Fruit fly (Drosophila melanogaster) whole organism, embryonic: ENCODE data around the gene p23.

Experiments used
- B-H2 ChIP-seq: fragments of 200-800 bp; sonication (Bioruptor generic); optimal IDR thresholded peaks from 2 replicates; lab custom pipeline; 2018; ENCODE audit warnings: missing biosample characterization, mild to moderate bottlenecking, missing genetic modification characterization
- CG10565 ChIP-seq: fragments of 200-800 bp; sonication (Bioruptor generic); optimal IDR thresholded peaks from 3 replicates; lab custom pipeline; 2016; ENCODE audit warnings: missing biosample characterization, mild to moderate bottlenecking, missing genetic modification characterization
- CG12744 ChIP-seq: fragments of 200-800 bp; sonication (Bioruptor generic); optimal IDR thresholded peaks from 2 replicates; lab custom pipeline; 2016; ENCODE audit warnings: missing biosample characterization, missing genetic modification characterization
- CG12769 ChIP-seq: fragments of 200-800 bp; sonication (Bioruptor generic); optimal IDR thresholded peaks from 2 replicates; lab custom pipeline; 2019; ENCODE audit warnings: missing biosample characterization, mild to moderate bottlenecking, missing genetic modification characterization, moderate library complexity
- CG13287 ChIP-seq: fragments of 200-800 bp; sonication (Bioruptor generic); IDR thresholded peaks from 2 replicates; pipeline ENCODE4 v1.3.6; 2022; ENCODE audit warnings: missing biosample characterization, missing genetic modification characterization; ENCODE audit not compliant: partially characterized antibody
- CG13894 ChIP-seq: fragments of 200-800 bp; sonication (Bioruptor generic); optimal IDR thresholded peaks from 3 replicates; lab custom pipeline; 2018; ENCODE audit warnings: missing biosample characterization, mild to moderate bottlenecking, missing genetic modification characterization, moderate library complexity
- CG14860 ChIP-seq: fragments of 200-800 bp; sonication (Bioruptor generic); IDR thresholded peaks from 3 replicates; pipeline ENCODE4 v1.3.6; 2022; ENCODE audit warnings: missing biosample characterization, missing genetic modification characterization; ENCODE audit not compliant: partially characterized antibody
- CG15514 ChIP-seq: fragments of 200-800 bp; sonication (Bioruptor generic); optimal IDR thresholded peaks from 3 replicates; lab custom pipeline; 2017; ENCODE audit warnings: missing biosample characterization, missing genetic modification characterization, mild to moderate bottlenecking, moderate library complexity, missing genetic modification reagents
- CG17361 ChIP-seq: fragments of 200-800 bp; sonication (Bioruptor generic); IDR thresholded peaks from 3 replicates; pipeline ENCODE4 v1.3.6; 2022; ENCODE audit warnings: missing biosample characterization, missing genetic modification characterization
- CG17568 ChIP-seq: fragments of 200-800 bp; sonication (Bioruptor generic); optimal IDR thresholded peaks from 2 replicates; lab custom pipeline; 2018; ENCODE audit warnings: missing biosample characterization, mild to moderate bottlenecking, missing genetic modification characterization, moderate library complexity
- CG3407 ChIP-seq: fragments of 200-800 bp; sonication (Bioruptor generic); optimal IDR thresholded peaks from 2 replicates; lab custom pipeline; 2018; ENCODE audit warnings: missing biosample characterization, mild to moderate bottlenecking, missing genetic modification characterization
- CG4360 ChIP-seq: fragments of 200-800 bp; sonication (Bioruptor generic); IDR thresholded peaks from 2 replicates; pipeline ENCODE4 v1.3.6; 2022; ENCODE audit warnings: missing biosample characterization, missing genetic modification characterization
- CG4404 ChIP-seq: fragments of 200-800 bp; sonication (Bioruptor generic); IDR thresholded peaks from 2 replicates; pipeline ENCODE4 v1.3.6; 2022; ENCODE audit warnings: missing biosample characterization, missing genetic modification characterization
- CG6689 ChIP-seq: fragments of 200-800 bp; sonication (Bioruptor generic); IDR thresholded peaks from 2 replicates; pipeline ENCODE4 v1.3.6; 2022; ENCODE audit warnings: missing biosample characterization, missing genetic modification characterization
- CG6813 ChIP-seq: fragments of 200-800 bp; sonication (Bioruptor generic); optimal IDR thresholded peaks from 2 replicates; lab custom pipeline; 2017; ENCODE audit warnings: missing biosample characterization, missing genetic modification characterization, mild to moderate bottlenecking, moderate library complexity, missing genetic modification reagents
- CG6854 ChIP-seq: fragments of 200-800 bp; sonication (Bioruptor generic); optimal IDR thresholded peaks from 3 replicates; lab custom pipeline; 2017; ENCODE audit warnings: missing biosample characterization, mild to moderate bottlenecking, missing genetic modification characterization
- CG8388 ChIP-seq: fragments of 200-800 bp; sonication (Bioruptor generic); optimal IDR thresholded peaks from 2 replicates; lab custom pipeline; 2019; ENCODE audit warnings: missing biosample characterization, mild to moderate bottlenecking, missing genetic modification characterization, moderate library complexity
- CG8478 ChIP-seq: fragments of >200 bp; optimal IDR thresholded peaks from 2 replicates; lab custom pipeline; 2018
- CG9817 ChIP-seq: fragments of 200-800 bp; sonication (Bioruptor generic); optimal IDR thresholded peaks from 2 replicates; lab custom pipeline; 2018; ENCODE audit warnings: missing biosample characterization, mild to moderate bottlenecking, missing genetic modification characterization, moderate library complexity
- CoRest ChIP-seq: fragments of 200-800 bp; sonication (Bioruptor generic); optimal IDR thresholded peaks from 3 replicates; lab custom pipeline; 2018; ENCODE audit warnings: missing biosample characterization, mild to moderate bottlenecking, missing genetic modification characterization, moderate library complexity
- D ChIP-seq, 2 experiments: fragments of 200-800 bp in 1 of 2; fragments of >200 bp in 1 of 2; sonication (Bioruptor generic) in 1 of 2; optimal IDR thresholded peaks; 2 replicates in 1 of 2; 3 replicates in 1 of 2; lab custom pipeline; 2017; ENCODE audit warnings: mild to moderate bottlenecking in 1 of 2, missing biosample characterization in 1 of 2, missing genetic modification characterization in 1 of 2, missing genetic modification reagents in 1 of 2
- ERR ChIP-seq: fragments of 200-800 bp; sonication (Bioruptor generic); optimal IDR thresholded peaks from 2 replicates; lab custom pipeline; 2016; ENCODE audit warnings: missing biosample characterization, missing genetic modification characterization
- Elba2 ChIP-seq: fragments of 200-800 bp; sonication (Bioruptor generic); optimal IDR thresholded peaks from 3 replicates; lab custom pipeline; 2016; ENCODE audit warnings: missing biosample characterization, missing genetic modification characterization
- Fer2 ChIP-seq: fragments of 200-800 bp; sonication (Bioruptor generic); optimal IDR thresholded peaks from 2 replicates; lab custom pipeline; 2018; ENCODE audit warnings: missing biosample characterization, mild to moderate bottlenecking, missing genetic modification characterization, moderate library complexity
- Hr3 ChIP-seq: fragments of 200-800 bp; sonication (Bioruptor generic); optimal IDR thresholded peaks from 3 replicates; lab custom pipeline; 2016; ENCODE audit warnings: missing biosample characterization, missing genetic modification characterization
- Scr ChIP-seq: fragments of 200-800 bp; sonication (Bioruptor generic); IDR thresholded peaks from 2 replicates; pipeline ENCODE4 v1.3.6; 2022; ENCODE audit warnings: missing biosample characterization, missing genetic modification characterization; ENCODE audit not compliant: partially characterized antibody
- Side ChIP-seq: fragments of 200-800 bp; sonication (Bioruptor generic); optimal IDR thresholded peaks from 2 replicates; lab custom pipeline; 2016; ENCODE audit warnings: missing biosample characterization, missing genetic modification characterization
- Sry-δ ChIP-seq: fragments of 200-800 bp; sonication (Bioruptor generic); optimal IDR thresholded peaks from 2 replicates; lab custom pipeline; 2016; ENCODE audit warnings: missing biosample characterization, missing genetic modification characterization
- TFAM ChIP-seq: fragments of 200-800 bp; sonication (Bioruptor generic); optimal IDR thresholded peaks from 2 replicates; lab custom pipeline; 2017; ENCODE audit warnings: missing biosample characterization, missing genetic modification characterization, inconsistent platforms
- Taf1 ChIP-seq: fragments of 200-800 bp; sonication (Bioruptor generic); IDR thresholded peaks from 2 replicates; pipeline ENCODE4 v1.3.6; 2022; ENCODE audit warnings: missing biosample characterization, missing genetic modification characterization
- ab ChIP-seq: fragments of 200-800 bp; sonication (Bioruptor generic); optimal IDR thresholded peaks from 2 replicates; lab custom pipeline; 2016; ENCODE audit warnings: missing biosample characterization, missing genetic modification characterization
- abd-A ChIP-seq: fragments of 200-800 bp; sonication (Bioruptor generic); optimal IDR thresholded peaks from 3 replicates; lab custom pipeline; 2019; ENCODE audit warnings: missing biosample characterization, mild to moderate bottlenecking, missing genetic modification characterization, moderate library complexity
- bab2 ChIP-seq: fragments of 200-800 bp; sonication (Bioruptor generic); optimal IDR thresholded peaks from 2 replicates; lab custom pipeline; 2016; ENCODE audit warnings: missing biosample characterization, missing genetic modification characterization
- bigmax ChIP-seq: fragments of 200-800 bp; sonication (Bioruptor generic); optimal IDR thresholded peaks from 2 replicates; lab custom pipeline; 2018; ENCODE audit warnings: missing biosample characterization, mild to moderate bottlenecking, missing genetic modification characterization
- chn ChIP-seq: fragments of 200-800 bp; sonication (Bioruptor generic); optimal IDR thresholded peaks from 2 replicates; lab custom pipeline; 2016; ENCODE audit warnings: missing biosample characterization, missing genetic modification characterization
- danr ChIP-seq: fragments of 200-800 bp; sonication (Bioruptor generic); IDR thresholded peaks from 2 replicates; pipeline ENCODE4 v1.3.6; 2022; ENCODE audit warnings: missing biosample characterization, missing genetic modification characterization
- gfzf ChIP-seq: fragments of 200-800 bp; sonication (Bioruptor generic); optimal IDR thresholded peaks from 2 replicates; lab custom pipeline; 2016; ENCODE audit warnings: missing biosample characterization, mild to moderate bottlenecking, missing genetic modification characterization, moderate library complexity
- grn ChIP-seq: fragments of 200-800 bp; sonication (Bioruptor generic); optimal IDR thresholded peaks from 3 replicates; lab custom pipeline; 2017; ENCODE audit warnings: missing biosample characterization, missing genetic modification characterization
- gt ChIP-seq: fragments of 200-800 bp; sonication (Bioruptor generic); IDR thresholded peaks from 2 replicates; pipeline ENCODE4 v1.3.6; 2022; ENCODE audit warnings: missing biosample characterization, missing genetic modification characterization
- hb ChIP-seq: fragments of 200-800 bp; sonication (Bioruptor generic); IDR thresholded peaks from 3 replicates; pipeline ENCODE4 v1.3.6; 2022; ENCODE audit warnings: missing biosample characterization, missing genetic modification characterization; ENCODE audit not compliant: partially characterized antibody
- kah ChIP-seq: fragments of 200-800 bp; sonication (Bioruptor generic); optimal IDR thresholded peaks from 2 replicates; lab custom pipeline; 2018; ENCODE audit warnings: missing biosample characterization, mild to moderate bottlenecking, missing genetic modification characterization
- klu ChIP-seq: fragments of 200-800 bp; sonication (Bioruptor generic); IDR thresholded peaks from 2 replicates; pipeline ENCODE4 v1.3.6; 2022; ENCODE audit warnings: missing biosample characterization, missing genetic modification characterization
- lab ChIP-seq: fragments of 200-800 bp; sonication (Bioruptor generic); optimal IDR thresholded peaks from 3 replicates; lab custom pipeline; 2017; ENCODE audit warnings: missing biosample characterization, missing genetic modification characterization, mild to moderate bottlenecking, moderate library complexity, missing genetic modification reagents
- lmd ChIP-seq: fragments of 200-800 bp; sonication (Bioruptor generic); IDR thresholded peaks from 2 replicates; pipeline ENCODE4 v1.3.6; 2022; ENCODE audit warnings: missing biosample characterization, missing genetic modification characterization
- nom ChIP-seq: fragments of 200-800 bp; sonication (Bioruptor generic); optimal IDR thresholded peaks from 2 replicates; lab custom pipeline; 2017; ENCODE audit warnings: missing biosample characterization, missing genetic modification characterization, mild to moderate bottlenecking, moderate library complexity, missing genetic modification reagents
- pb ChIP-seq: fragments of 200-800 bp; sonication (Bioruptor generic); optimal IDR thresholded peaks from 3 replicates; lab custom pipeline; 2016; ENCODE audit warnings: missing biosample characterization, missing genetic modification characterization
- slbo ChIP-seq: fragments of 200-800 bp; sonication (Bioruptor generic); IDR thresholded peaks from 2 replicates; pipeline ENCODE4 v1.3.6; 2022; ENCODE audit warnings: missing biosample characterization, missing genetic modification characterization
- toy ChIP-seq: fragments of 200-800 bp; sonication (Bioruptor generic); IDR thresholded peaks from 2 replicates; pipeline ENCODE4 v1.3.6; 2022; ENCODE audit warnings: missing biosample characterization, missing genetic modification characterization
- ttk ChIP-seq: fragments of 200-800 bp; sonication (Bioruptor generic); IDR thresholded peaks from 2 replicates; pipeline ENCODE4 v2.1.2; 2022; ENCODE audit warnings: missing biosample characterization, missing genetic modification characterization

p23 gene

DNA sequence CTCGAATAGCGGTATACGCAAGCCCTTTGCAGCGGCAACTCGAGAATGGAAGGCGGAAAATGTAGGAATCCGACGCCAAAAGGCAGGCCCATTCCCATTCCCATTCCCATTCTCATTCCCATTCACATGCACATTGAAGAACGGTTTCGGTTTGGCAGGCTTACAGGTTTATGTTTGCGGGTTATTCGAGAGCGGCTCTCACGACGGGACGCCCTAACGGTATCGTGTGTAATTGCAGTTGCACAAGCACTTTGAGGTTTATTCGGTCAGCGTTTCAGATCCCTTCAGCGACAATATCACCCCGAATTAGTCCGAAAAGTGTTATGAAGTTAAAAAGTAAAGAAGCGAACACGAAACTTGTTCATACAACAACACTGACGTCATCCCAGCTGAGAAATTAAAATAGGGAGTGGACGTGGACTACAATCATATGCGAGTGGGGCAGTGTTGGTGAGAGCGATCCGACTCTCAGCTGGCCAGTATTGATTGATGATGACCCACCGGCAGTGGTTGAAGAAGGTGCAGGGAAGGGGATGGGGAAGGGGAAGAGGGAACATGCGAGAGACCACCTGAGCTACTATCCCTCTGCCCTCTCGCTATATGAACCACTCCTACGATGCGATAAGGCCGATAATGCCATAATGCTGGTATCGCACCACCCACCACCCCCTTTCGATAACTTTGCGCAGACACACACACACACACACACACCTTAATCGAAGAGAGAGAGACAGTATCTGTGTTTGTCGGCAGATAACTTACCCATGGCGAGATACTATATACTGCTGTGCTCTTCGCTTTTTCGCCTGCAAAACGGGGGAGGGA, 26.7 kb downstream of the p23 start (continued):
- no peak for TF ChIP-seq CG17568 (GFP tag; lab: Kevin White, UChicago)
- peak; percentile 7 for TF ChIP-seq CG15514
- TF ChIP-seq klu (GFP tag; lab: Robert Waterston, UW) = no peak
- TF ChIP-seq TFAM (GFP tag; lab: Kevin White, UChicago) = no peak
- no peak for TF ChIP-seq pb (GFP tag; lab: Kevin White, UChicago)
- TF ChIP-seq CG8478 (lab: Kevin White, UChicago) = peak; percentile 81
- TF ChIP-seq CG17361 = no peak
- TF ChIP-seq Side = no peak
- TF ChIP-seq toy (GFP tag; lab: Robert Waterston, UW) = no peak
- TF ChIP-seq bigmax (GFP tag; lab: Kevin White, UChicago) = no peak
- TF ChIP-seq ab (GFP tag; lab: Kevin White, UChicago) = no peak
- TF ChIP-seq CG6854 (GFP tag; lab: Kevin White, UChicago) = no peak
- no peak for TF ChIP-seq gfzf (GFP tag; lab: Kevin White, UChicago)
- TF ChIP-seq CG13287 = no peak
- TF ChIP-seq ERR = no peak
- TF ChIP-seq CG8388 (GFP tag; lab: Kevin White, UChicago) = no peak
- peak; percentile 56 for TF ChIP-seq chn
- no peak for TF ChIP-seq danr (GFP tag; lab: Robert Waterston, UW)
- TF ChIP-seq slbo = no peak
- TF ChIP-seq CG6813 (GFP tag; lab: Kevin White, UChicago) = no peak
- peak; percentile 35 for TF ChIP-seq nom (GFP tag; lab: Kevin White, UChicago)
- no peak for TF ChIP-seq CG6689 (GFP tag; lab: Robert Waterston, UW)
- peak; percentile 58 for TF ChIP-seq B-H2 (GFP tag; lab: Kevin White, UChicago)
- TF ChIP-seq lab (GFP tag; lab: Kevin White, UChicago) = peak; percentile 92
- TF ChIP-seq Hr3 (GFP tag; lab: Kevin White, UChicago) = no peak
- TF ChIP-seq Elba2 (GFP tag; lab: Kevin White, UChicago) = no peak
- TF ChIP-seq grn (GFP tag; lab: Kevin White, UChicago) = peak; percentile 98
- peak; percentile 86 for TF ChIP-seq CG12769 (tag; lab: Kevin White, UChicago)
- no peak for TF ChIP-seq Fer2
- no peak for TF ChIP-seq CG3407
- no peak for TF ChIP-seq bab2 (GFP tag; lab: Kevin White, UChicago)
- TF ChIP-seq gt (GFP tag; lab: Robert Waterston, UW) = no peak
- peak; percentile 89 for TF ChIP-seq abd-A (tag; lab: Kevin White, UChicago)
- no peak for TF ChIP-seq lmd
- no peak for TF ChIP-seq CG4404 (GFP tag; lab: Robert Waterston, UW)
- TF ChIP-seq Sry-δ (GFP tag; lab: Kevin White, UChicago) = no peak
- no peak for TF ChIP-seq Scr
- TF ChIP-seq CoRest = no peak
- TF ChIP-seq CG13894 = peak; percentile 83
- no peak for TF ChIP-seq D (optimal IDR thresholded peaks at IDR 0.05; lab: Kevin White, UChicago)
- no peak for TF ChIP-seq D (GFP tag; optimal IDR thresholded peaks at IDR 0.05; lab: Kevin White, UChicago)
- TF ChIP-seq kah (GFP tag; lab: Kevin White, UChicago) = peak; percentile 62
- no peak for TF ChIP-seq hb (GFP tag; lab: Robert Waterston, UW)
- TF ChIP-seq CG9817 (tag; lab: Kevin White, UChicago) = no peak
- TF ChIP-seq Taf1 (GFP tag; lab: Robert Waterston, UW) = no peak
- no peak for TF ChIP-seq CG12744 (GFP tag; lab: Kevin White, UChicago)
- TF ChIP-seq CG4360 (GFP tag; lab: Robert Waterston, UW) = no peak
- no peak for TF ChIP-seq ttk (GFP tag; lab: Robert Waterston, UW)
- TF ChIP-seq CG10565 (GFP tag; lab: Kevin White, UChicago) = no peak
- no peak for TF ChIP-seq CG14860
